Worm (Caenorhabditis elegans) whole organism, late embryonic: ENCODE results near the gene gar-2.

Experiments used
- F13H6.1 ChIP-seq: sonication (generic microtip); optimal IDR thresholded peaks from 2 replicates; lab custom pipeline; 2016; ENCODE audit warnings: missing genetic modification characterization, missing compliant biosample characterization
- Y22D7AL.16 ChIP-seq: sonication (generic microtip); optimal IDR thresholded peaks from 2 replicates; lab custom pipeline; 2016; ENCODE audit warnings: missing genetic modification characterization, missing compliant biosample characterization
- ahr-1 ChIP-seq: sonication (generic microtip); optimal IDR thresholded peaks from 2 replicates; lab custom pipeline; 2016; ENCODE audit warnings: missing genetic modification characterization, missing compliant biosample characterization
- ceh-30 ChIP-seq: fragments of 150-350 bp; optimal IDR thresholded peaks from 2 replicates; lab custom pipeline; 2014; ENCODE audit warnings: missing biosample characterization, missing genetic modification characterization
- ceh-45 ChIP-seq: fragments of 200-800 bp; sonication (Bioruptor generic); IDR thresholded peaks from 2 replicates; pipeline ENCODE4 v1.3.6; 2022; ENCODE audit warnings: missing genetic modification reagents, missing genetic modification characterization, missing compliant biosample characterization
- ceh-6 ChIP-seq: fragments of 200-800 bp; sonication (Bioruptor generic); optimal IDR thresholded peaks from 2 replicates; lab custom pipeline; 2018; ENCODE audit warnings: mild to moderate bottlenecking, missing genetic modification characterization, missing compliant biosample characterization
- ceh-9 ChIP-seq: sonication (generic microtip); optimal IDR thresholded peaks from 2 replicates; lab custom pipeline; 2016; ENCODE audit warnings: mild to moderate bottlenecking, missing genetic modification characterization, inconsistent platforms, missing compliant biosample characterization
- elt-2 ChIP-seq: sonication (generic microtip); optimal IDR thresholded peaks from 2 replicates; lab custom pipeline; 2016; ENCODE audit warnings: missing genetic modification reagents, missing genetic modification characterization, missing compliant biosample characterization
- eyg-1 ChIP-seq: sonication (generic microtip); optimal IDR thresholded peaks from 2 replicates; lab custom pipeline; 2016; ENCODE audit warnings: missing genotype, missing genetic modification characterization, missing compliant biosample characterization
- fax-1 ChIP-seq: sonication (generic microtip); optimal IDR thresholded peaks from 2 replicates; lab custom pipeline; 2016; ENCODE audit warnings: missing genotype, missing genetic modification characterization, missing compliant biosample characterization
- fkh-10 ChIP-seq: fragments of 150-350 bp; optimal IDR thresholded peaks from 2 replicates; lab custom pipeline; 2014; ENCODE audit warnings: missing biosample characterization, missing genetic modification reagents, missing genetic modification characterization
- gmeb-2 ChIP-seq: sonication (generic microtip); optimal IDR thresholded peaks from 2 replicates; lab custom pipeline; 2016; ENCODE audit warnings: missing genetic modification characterization, inconsistent platforms, missing compliant biosample characterization
- hlh-30 ChIP-seq: sonication (generic microtip); optimal IDR thresholded peaks from 2 replicates; lab custom pipeline; 2017; ENCODE audit warnings: antibody characterized with exemption, missing genetic modification characterization, missing compliant biosample characterization; ENCODE audit not compliant: insufficient read depth
- hlh-8 ChIP-seq: sonication (generic microtip); optimal IDR thresholded peaks from 2 replicates; lab custom pipeline; 2016; ENCODE audit warnings: missing genotype, missing genetic modification characterization, missing compliant biosample characterization
- lim-6 ChIP-seq: sonication (generic microtip); optimal IDR thresholded peaks from 2 replicates; lab custom pipeline; 2016; ENCODE audit warnings: missing genetic modification characterization, missing compliant biosample characterization
- lin-11 ChIP-seq: fragments of 200-800 bp; sonication (Bioruptor generic); optimal IDR thresholded peaks from 2 replicates; lab custom pipeline; 2018; ENCODE audit warnings: mild to moderate bottlenecking, missing genetic modification characterization, missing compliant biosample characterization
- madf-2 ChIP-seq: sonication (generic microtip); optimal IDR thresholded peaks from 2 replicates; lab custom pipeline; 2017; ENCODE audit warnings: missing genetic modification characterization, missing compliant biosample characterization
- mec-3 ChIP-seq: sonication (generic microtip); optimal IDR thresholded peaks from 2 replicates; lab custom pipeline; 2016; ENCODE audit warnings: borderline replicate concordance, missing genetic modification characterization, missing compliant biosample characterization
- nfya-1 ChIP-seq: sonication (generic microtip); optimal IDR thresholded peaks from 2 replicates; lab custom pipeline; 2017; ENCODE audit warnings: missing genetic modification characterization, mild to moderate bottlenecking, missing compliant biosample characterization, antibody characterized with exemption, moderate library complexity
- nhr-11 ChIP-seq: fragments of 150-350 bp; optimal IDR thresholded peaks from 2 replicates; lab custom pipeline; 2014; ENCODE audit warnings: missing biosample characterization, missing genetic modification characterization
- nhr-232 ChIP-seq: sonication (generic microtip); optimal IDR thresholded peaks from 2 replicates; lab custom pipeline; 2016; ENCODE audit warnings: missing genetic modification characterization, missing compliant biosample characterization
- npax-4 ChIP-seq: sonication (generic microtip); optimal IDR thresholded peaks from 2 replicates; lab custom pipeline; 2016; ENCODE audit warnings: missing genetic modification characterization, missing compliant biosample characterization
- pag-3 ChIP-seq: sonication (generic microtip); optimal IDR thresholded peaks from 2 replicates; lab custom pipeline; 2016; ENCODE audit warnings: missing compliant biosample characterization, missing genetic modification characterization, borderline replicate concordance
- pat-9 ChIP-seq: fragments of 200-800 bp; sonication (Bioruptor generic); optimal IDR thresholded peaks from 2 replicates; lab custom pipeline; 2018; ENCODE audit warnings: mild to moderate bottlenecking, missing genetic modification characterization, moderate library complexity, missing compliant biosample characterization
- pax-1 ChIP-seq: fragments of 150-350 bp; optimal IDR thresholded peaks from 2 replicates; lab custom pipeline; 2014; ENCODE audit warnings: missing biosample characterization, missing genetic modification characterization
- pqm-1 ChIP-seq: sonication (generic microtip); optimal IDR thresholded peaks from 2 replicates; lab custom pipeline; 2016; ENCODE audit warnings: missing genetic modification characterization, missing compliant biosample characterization
- pros-1 ChIP-seq: fragments of 150-350 bp; optimal IDR thresholded peaks from 2 replicates; lab custom pipeline; 2014; ENCODE audit warnings: missing biosample characterization, missing genetic modification reagents, missing genetic modification characterization
- ref-2 ChIP-seq: sonication (generic microtip); optimal IDR thresholded peaks from 2 replicates; lab custom pipeline; 2016; ENCODE audit warnings: missing genetic modification characterization, missing compliant biosample characterization
- sdc-2 ChIP-seq: sonication (generic microtip); optimal IDR thresholded peaks from 2 replicates; lab custom pipeline; 2016; ENCODE audit warnings: missing genotype, missing genetic modification characterization, missing compliant biosample characterization
- sox-2 ChIP-seq: fragments of 200-800 bp; sonication (Bioruptor generic); IDR thresholded peaks from 2 replicates; pipeline ENCODE4 v1.3.6; 2022; ENCODE audit warnings: missing genetic modification reagents, missing genetic modification characterization, missing compliant biosample characterization
- tbx-7 ChIP-seq: sonication (generic microtip); optimal IDR thresholded peaks from 2 replicates; lab custom pipeline; 2016; ENCODE audit warnings: missing genotype, missing genetic modification characterization, missing compliant biosample characterization
- ttx-3 ChIP-seq: sonication (generic microtip); optimal IDR thresholded peaks from 2 replicates; lab custom pipeline; 2016; ENCODE audit warnings: missing genetic modification reagents, missing genetic modification characterization, missing compliant biosample characterization
- unc-42 ChIP-seq: sonication (generic microtip); optimal IDR thresholded peaks from 2 replicates; lab custom pipeline; 2016; ENCODE audit warnings: missing genotype, missing genetic modification characterization, missing compliant biosample characterization
- unc-55 ChIP-seq: sonication (generic microtip); optimal IDR thresholded peaks from 2 replicates; lab custom pipeline; 2017; ENCODE audit warnings: missing biosample characterization, missing genetic modification reagents, missing genetic modification characterization
- zip-5 ChIP-seq: sonication (generic microtip); optimal IDR thresholded peaks from 2 replicates; lab custom pipeline; 2016; ENCODE audit warnings: missing genetic modification characterization, missing compliant biosample characterization
- ztf-16 ChIP-seq: sonication (generic microtip); optimal IDR thresholded peaks from 2 replicates; lab custom pipeline; 2017; ENCODE audit warnings: missing genetic modification characterization, missing compliant biosample characterization

Gene gar-2

DNA sequence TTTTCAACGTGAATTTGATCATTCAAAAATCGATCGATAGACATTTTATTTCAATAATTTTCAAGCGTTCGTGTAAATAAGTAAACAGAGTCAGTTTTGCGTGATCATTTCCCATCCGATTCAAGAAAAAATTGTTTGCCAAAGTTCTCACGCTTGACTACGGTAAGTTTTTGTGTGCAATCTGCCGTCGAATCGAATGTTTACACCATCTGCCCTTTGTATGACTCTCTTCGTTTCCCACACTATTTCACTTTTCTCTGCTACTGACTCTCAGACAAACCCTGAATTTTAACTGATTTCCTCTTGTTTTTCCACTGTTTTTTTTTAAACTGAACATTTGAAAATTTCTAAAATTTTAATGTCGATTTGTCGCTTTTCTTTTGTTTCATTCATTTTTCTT, 35.6 kb downstream of the gar-2 start (continued):
- TF ChIP-seq nhr-232 (tag; lab: Kevin White, UChicago) (no peak), hlh-8 (no peak), pax-1 (peak; percentile 73), ahr-1 (tag; lab: Kevin White, UChicago) (no peak), sdc-2 (tag; lab: Kevin White, UChicago) (no peak), ttx-3 (no peak), ceh-9 (tag; lab: Kevin White, UChicago) (no peak), gmeb-2 (tag; lab: Kevin White, UChicago) (no peak), lim-6 (tag; lab: Kevin White, UChicago) (no peak), ztf-16 (tag; lab: Kevin White, UChicago) (no peak), zip-5 (tag; lab: Kevin White, UChicago) (no peak), pag-3 (tag; lab: Kevin White, UChicago) (no peak), nhr-11 (tag; lab: Kevin White, UChicago) (no peak), nfya-1 (tag; lab: Kevin White, UChicago) (peak; percentile 81), ceh-45 (GFP tag; lab: Robert Waterston, UW) (no peak), unc-42 (tag; lab: Kevin White, UChicago) (peak; percentile 25)

DNA sequence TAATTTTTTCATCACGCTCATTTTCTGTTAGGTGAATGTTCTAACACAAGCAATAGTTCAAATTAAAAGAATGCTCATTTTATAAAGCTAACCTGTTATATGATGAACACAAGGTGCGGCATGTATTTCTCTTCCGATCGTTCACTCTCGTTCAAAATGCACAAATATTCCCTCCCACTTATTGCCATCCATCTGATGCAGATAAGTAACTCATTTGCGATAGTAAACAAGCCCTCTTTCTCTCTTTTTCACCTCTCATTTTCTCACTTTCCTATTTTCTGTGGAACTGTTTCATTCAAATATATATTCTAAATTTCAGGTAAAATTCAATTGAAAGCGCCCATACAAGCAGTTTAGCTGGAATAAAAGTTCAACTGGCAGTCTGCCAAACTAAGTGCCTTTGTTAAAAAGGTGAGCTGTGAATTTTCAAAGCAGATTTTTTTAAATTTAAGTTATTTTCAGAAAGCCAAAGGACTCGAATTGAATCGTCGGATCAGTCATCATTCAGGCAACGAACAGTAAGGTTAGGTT, 36.9 kb downstream of the gar-2 start, which contains the start of the genes trmt-10C.2 and C56G2.22:
Gene trmt-10C.2 (plus strand): TSS at position 314 of the 531 bp plus-strand sequence.
Gene C56G2.22 (plus strand): TSS at position 481 of the 531 bp plus-strand sequence.
- TF ChIP-seq elt-2 (tag; lab: Kevin White, UChicago) = peak; percentile 6
- no peak for TF ChIP-seq F13H6.1 (tag; lab: Kevin White, UChicago)
- TF ChIP-seq ceh-6 = no peak

DNA sequence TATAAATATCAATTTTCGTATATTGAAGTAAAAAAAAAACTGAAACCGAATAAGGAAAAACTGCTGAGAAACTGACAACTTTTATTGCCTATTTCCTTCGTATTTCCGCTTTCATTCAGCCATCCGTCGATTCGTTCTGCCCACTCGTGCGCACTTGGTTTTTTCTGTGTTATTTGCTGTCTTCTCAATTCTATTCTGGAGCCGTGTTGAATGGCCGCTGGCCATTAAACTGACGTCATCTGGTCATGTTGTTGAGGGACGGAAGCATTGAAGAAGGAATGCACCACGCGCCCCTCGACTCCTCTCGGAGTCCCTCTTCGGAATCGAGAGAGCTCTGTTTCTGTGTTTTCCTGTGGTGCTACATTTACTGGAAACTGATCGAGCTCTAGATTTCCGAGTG, 39.4 kb downstream of the gar-2 start:
- TF ChIP-seq ref-2 (tag; lab: Kevin White, UChicago) (no peak), npax-4 (tag; lab: Kevin White, UChicago) (no peak), elt-2 (tag; lab: Kevin White, UChicago) (no peak), pqm-1 (tag; lab: Kevin White, UChicago) (no peak), unc-42 (tag; lab: Kevin White, UChicago) (no peak), tbx-7 (tag; lab: Kevin White, UChicago) (no peak), ceh-30 (tag; lab: Kevin White, UChicago) (no peak), fkh-10 (no peak), eyg-1 (tag; lab: Kevin White, UChicago) (no peak)
- TF ChIP-seq, all 69 proteins: peak for 0

DNA sequence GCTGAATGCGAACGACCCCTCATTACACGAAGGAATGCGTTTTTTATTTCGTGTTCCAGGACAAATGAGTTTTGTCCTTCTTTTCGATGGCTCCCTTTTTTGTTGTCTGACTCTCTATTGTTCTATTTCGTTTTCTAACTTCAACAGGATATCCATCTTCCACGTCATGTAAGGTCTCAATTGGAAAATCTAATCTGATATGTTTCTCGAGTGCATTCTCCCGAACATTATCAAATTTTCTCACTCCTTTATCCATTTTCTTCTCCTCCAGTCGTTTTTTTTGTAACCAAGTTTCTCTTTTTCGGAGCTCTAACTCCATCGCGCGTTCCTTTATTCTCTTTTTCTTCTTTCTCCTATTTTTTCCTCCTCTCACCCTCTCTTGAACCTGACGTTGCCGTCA, 41.3 kb downstream of the gar-2 start:
- TF ChIP-seq unc-42 (tag; lab: Kevin White, UChicago) (peak; percentile 58), pros-1 (tag; lab: Kevin White, UChicago) (no peak), hlh-30 (tag; lab: Kevin White, UChicago) (no peak), lin-11 (tag; lab: Kevin White, UChicago) (no peak)

DNA sequence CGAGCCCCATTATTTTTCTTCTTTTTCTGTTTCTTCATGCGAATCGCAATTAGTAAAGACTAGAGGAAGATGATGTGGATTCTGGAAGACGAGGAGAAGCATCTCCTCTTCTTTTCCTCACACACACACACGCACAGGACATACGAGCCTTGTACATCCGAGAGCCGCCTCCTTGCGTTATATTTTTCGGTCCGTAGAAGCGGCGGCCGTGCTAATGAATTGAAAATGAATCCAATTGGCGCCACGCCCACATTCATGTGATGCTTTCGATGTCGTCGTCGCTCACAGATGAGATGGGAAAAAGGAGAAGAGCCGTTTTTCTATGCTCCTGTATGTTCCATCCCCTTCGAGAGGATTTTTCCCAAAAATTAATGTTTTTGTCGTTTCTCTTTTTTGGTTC, 42.3 kb downstream of the gar-2 start:
- TF ChIP-seq gmeb-2 (tag; lab: Kevin White, UChicago) (no peak), fax-1 (tag; lab: Kevin White, UChicago) (no peak), unc-55 (no peak), ceh-45 (GFP tag; lab: Robert Waterston, UW) (no peak), Y22D7AL.16 (no peak), pat-9 (tag; lab: Kevin White, UChicago) (no peak), madf-2 (tag; lab: Kevin White, UChicago) (no peak), mec-3 (tag; lab: Kevin White, UChicago) (no peak), ceh-6 (no peak), pros-1 (tag; lab: Kevin White, UChicago) (no peak), sox-2 (GFP tag; lab: Robert Waterston, UW) (no peak)
